Worm (Caenorhabditis elegans) whole organism, L4 larva: ENCODE results near the gene apl-1.

Experiments used
- F10B5.3 ChIP-seq: sonication (generic microtip); optimal IDR thresholded peaks from 2 replicates; lab custom pipeline; 2016; ENCODE audit warnings: mild to moderate bottlenecking, missing genetic modification characterization, missing compliant biosample characterization
- F26F4.8 ChIP-seq: fragments of 200-800 bp; sonication (Bioruptor generic); conservative IDR thresholded peaks from 2 replicates; pipeline ENCODE4 v1.3.6; 2022; ENCODE audit warnings: missing genetic modification characterization, missing compliant biosample characterization
- F37D6.2 ChIP-seq: sonication (generic microtip); optimal IDR thresholded peaks from 2 replicates; lab custom pipeline; 2016; ENCODE audit warnings: mild to moderate bottlenecking, missing genetic modification characterization, missing compliant biosample characterization
- Y48G9A.11 ChIP-seq: fragments of 200-800 bp; sonication (Bioruptor generic); IDR thresholded peaks from 2 replicates; pipeline ENCODE4 v1.3.6; 2022; ENCODE audit warnings: missing genetic modification reagents, missing genetic modification characterization, missing compliant biosample characterization
- Y75B8A.6 ChIP-seq: fragments of 200-800 bp; sonication (Bioruptor generic); IDR thresholded peaks from 2 replicates; pipeline ENCODE4 v1.3.6; 2022; ENCODE audit warnings: missing genetic modification reagents, missing genetic modification characterization, missing compliant biosample characterization
- ZK337.2 ChIP-seq: fragments of 200-800 bp; sonication (Bioruptor generic); IDR thresholded peaks from 2 replicates; pipeline ENCODE4 v1.3.6; 2022; ENCODE audit warnings: missing genetic modification reagents, missing genetic modification characterization, missing compliant biosample characterization
- arid-1 ChIP-seq: fragments of 200-800 bp; sonication (Bioruptor generic); conservative IDR thresholded peaks from 2 replicates; pipeline ENCODE4 v1.3.6; 2022; ENCODE audit warnings: missing genetic modification reagents, missing genetic modification characterization, missing compliant biosample characterization
- ceh-32 ChIP-seq: sonication (generic microtip); optimal IDR thresholded peaks from 2 replicates; lab custom pipeline; 2016; ENCODE audit warnings: mild to moderate bottlenecking, missing genetic modification characterization, missing compliant biosample characterization; ENCODE audit not compliant: poor library complexity
- ces-1 ChIP-seq: fragments of 150-350 bp; sonication (generic microtip); optimal IDR thresholded peaks from 4 replicates; lab custom pipeline; 2014; ENCODE audit warnings: missing biosample characterization, missing genetic modification reagents, missing genetic modification characterization
- ctbp-1 ChIP-seq: fragments of 200-800 bp; sonication (Bioruptor generic); IDR thresholded peaks from 2 replicates; pipeline ENCODE4 v1.3.6; 2022; ENCODE audit warnings: missing genetic modification reagents, missing genetic modification characterization, missing compliant biosample characterization
- daf-16 ChIP-seq, 3 experiments: sonication (generic microtip); optimal IDR thresholded peaks; 2 replicates each; lab custom pipeline; 2016 to 2017; ENCODE audit warnings: missing genetic modification characterization in 3 of 3, missing genetic modification reagents in 3 of 3, mild to moderate bottlenecking in 2 of 3, missing compliant biosample characterization in 2 of 3, missing biosample characterization in 1 of 3, moderate library complexity in 1 of 3
- dmd-8 ChIP-seq: fragments of 200-800 bp; sonication (Bioruptor generic); IDR thresholded peaks from 2 replicates; pipeline ENCODE4 v1.3.6; 2022; ENCODE audit warnings: missing genetic modification characterization, missing compliant biosample characterization
- dpl-1 ChIP-seq: fragments of 150-350 bp; optimal IDR thresholded peaks from 2 replicates; lab custom pipeline; 2014; ENCODE audit warnings: missing biosample characterization, missing genetic modification reagents, missing genetic modification characterization
- dve-1 ChIP-seq: sonication (generic microtip); optimal IDR thresholded peaks from 2 replicates; lab custom pipeline; 2017; ENCODE audit warnings: antibody characterized with exemption, mild to moderate bottlenecking, missing genetic modification characterization, missing compliant biosample characterization; ENCODE audit not compliant: insufficient read depth
- egl-27 ChIP-seq: sonication (generic microtip); optimal IDR thresholded peaks from 3 replicates; lab custom pipeline; 2017; ENCODE audit warnings: missing biosample characterization, missing genetic modification reagents, missing genetic modification characterization
- egl-43 ChIP-seq: fragments of 200-800 bp; sonication (Bioruptor generic); IDR thresholded peaks from 2 replicates; pipeline ENCODE4 v1.3.6; 2022; ENCODE audit warnings: missing genetic modification reagents, missing genetic modification characterization, missing compliant biosample characterization
- gei-8 ChIP-seq: fragments of 200-800 bp; sonication (Bioruptor generic); optimal IDR thresholded peaks from 2 replicates; lab custom pipeline; 2018; ENCODE audit warnings: mild to moderate bottlenecking, missing genetic modification characterization, missing compliant biosample characterization
- hlh-30 ChIP-seq: sonication (generic microtip); optimal IDR thresholded peaks from 2 replicates; lab custom pipeline; 2017; ENCODE audit warnings: antibody characterized with exemption, mild to moderate bottlenecking, missing genetic modification characterization, missing compliant biosample characterization; ENCODE audit not compliant: insufficient read depth
- lim-7 ChIP-seq: fragments of 200-800 bp; sonication (Bioruptor generic); IDR thresholded peaks from 2 replicates; pipeline ENCODE4 v1.3.6; 2022; ENCODE audit warnings: missing genetic modification characterization, missing compliant biosample characterization
- lin-1 ChIP-seq: fragments of 200-800 bp; sonication (Bioruptor generic); IDR thresholded peaks from 2 replicates; pipeline ENCODE4 v1.3.6; 2022; ENCODE audit warnings: missing genetic modification reagents, missing genetic modification characterization, missing compliant biosample characterization
- lin-15B ChIP-seq: fragments of 150-350 bp; sonication (generic microtip); optimal IDR thresholded peaks from 3 replicates; lab custom pipeline; 2014; ENCODE audit warnings: missing biosample characterization, missing genetic modification characterization
- lin-38 ChIP-seq: fragments of 200-800 bp; sonication (Bioruptor generic); IDR thresholded peaks from 2 replicates; pipeline ENCODE4 v1.3.6; 2022; ENCODE audit warnings: missing genetic modification reagents, missing genetic modification characterization, missing compliant biosample characterization
- lir-3 ChIP-seq: sonication (generic microtip); optimal IDR thresholded peaks from 2 replicates; lab custom pipeline; 2016; ENCODE audit warnings: mild to moderate bottlenecking, missing genetic modification characterization, missing compliant biosample characterization
- lsy-2 ChIP-seq, 2 experiments: fragments of 150-350 bp in 1 of 2; sonication (generic microtip) in 1 of 2; optimal IDR thresholded peaks; 2 replicates each; lab custom pipeline; 2014 to 2017; ENCODE audit warnings: missing biosample characterization in 2 of 2, missing genetic modification characterization in 2 of 2
- mep-1 ChIP-seq: fragments of 150-350 bp; sonication (generic microtip); optimal IDR thresholded peaks from 3 replicates; lab custom pipeline; 2014; ENCODE audit warnings: missing biosample characterization, missing genetic modification characterization
- nhr-10 ChIP-seq: fragments of 150-350 bp; optimal IDR thresholded peaks from 2 replicates; lab custom pipeline; 2014; ENCODE audit warnings: missing biosample characterization, missing genetic modification characterization
- nhr-11 ChIP-seq: fragments of 150-350 bp; optimal IDR thresholded peaks from 2 replicates; lab custom pipeline; 2014; ENCODE audit warnings: missing biosample characterization, missing genetic modification characterization
- nhr-111 ChIP-seq: fragments of 200-800 bp; sonication (Bioruptor generic); optimal IDR thresholded peaks from 2 replicates; lab custom pipeline; 2018; ENCODE audit warnings: mild to moderate bottlenecking, missing genetic modification characterization, missing compliant biosample characterization
- nhr-25 ChIP-seq: sonication (generic microtip); optimal IDR thresholded peaks from 2 replicates; lab custom pipeline; 2017; ENCODE audit warnings: missing genetic modification characterization, mild to moderate bottlenecking, missing compliant biosample characterization, antibody characterized with exemption, moderate library complexity, borderline replicate concordance; ENCODE audit not compliant: insufficient read depth
- nhr-41 ChIP-seq: fragments of 200-800 bp; sonication (Bioruptor generic); IDR thresholded peaks from 2 replicates; pipeline ENCODE4 v1.3.6; 2022; ENCODE audit warnings: missing genetic modification reagents, missing genetic modification characterization, missing compliant biosample characterization
- nhr-48 ChIP-seq: sonication (generic microtip); optimal IDR thresholded peaks from 2 replicates; lab custom pipeline; 2016; ENCODE audit warnings: mild to moderate bottlenecking, missing genetic modification characterization, missing compliant biosample characterization
- nhr-6 ChIP-seq: fragments of 150-350 bp; optimal IDR thresholded peaks from 2 replicates; lab custom pipeline; 2014; ENCODE audit warnings: missing biosample characterization, missing genetic modification characterization
- nhr-76 ChIP-seq: fragments of 150-350 bp; optimal IDR thresholded peaks from 2 replicates; lab custom pipeline; 2014; ENCODE audit warnings: missing biosample characterization, missing genetic modification characterization
- nhr-77 ChIP-seq: fragments of 150-350 bp; optimal IDR thresholded peaks from 2 replicates; lab custom pipeline; 2014; ENCODE audit warnings: missing biosample characterization, missing genetic modification characterization
- pqm-1 ChIP-seq: sonication (generic microtip); optimal IDR thresholded peaks from 2 replicates; lab custom pipeline; 2017; ENCODE audit warnings: missing biosample characterization, missing genetic modification characterization
- rbr-2 ChIP-seq: sonication (generic microtip); optimal IDR thresholded peaks from 2 replicates; lab custom pipeline; 2016; ENCODE audit warnings: missing genotype, missing genetic modification characterization, missing compliant biosample characterization
- sdz-12 ChIP-seq: fragments of 200-800 bp; sonication (Bioruptor generic); optimal IDR thresholded peaks from 2 replicates; lab custom pipeline; 2018; ENCODE audit warnings: mild to moderate bottlenecking, missing genetic modification characterization, missing compliant biosample characterization
- snpc-4 ChIP-seq: fragments of 150-350 bp; optimal IDR thresholded peaks from 2 replicates; lab custom pipeline; 2014; ENCODE audit warnings: missing biosample characterization, missing genetic modification characterization
- spr-1 ChIP-seq: sonication (generic microtip); optimal IDR thresholded peaks from 2 replicates; lab custom pipeline; 2016; ENCODE audit warnings: mild to moderate bottlenecking, missing genetic modification characterization, missing compliant biosample characterization
- spr-3 ChIP-seq: fragments of 200-800 bp; sonication (Bioruptor generic); optimal IDR thresholded peaks from 2 replicates; lab custom pipeline; 2018; ENCODE audit warnings: mild to moderate bottlenecking, missing genetic modification characterization, missing compliant biosample characterization
- tra-1 ChIP-seq: fragments of 200-800 bp; sonication (Bioruptor generic); IDR thresholded peaks from 2 replicates; pipeline ENCODE4 v1.3.6; 2022; ENCODE audit warnings: missing genetic modification reagents, missing genetic modification characterization, missing compliant biosample characterization
- unc-130 ChIP-seq: sonication (generic microtip); optimal IDR thresholded peaks from 2 replicates; lab custom pipeline; 2016; ENCODE audit warnings: missing genetic modification reagents, missing genetic modification characterization, missing compliant biosample characterization
- unc-62 ChIP-seq, 3 experiments: fragments of 150-350 bp in 1 of 3; sonication (generic microtip); optimal IDR thresholded peaks in 2 of 3; peaks in 1 of 3; 1 replicate in 1 of 3; 2 replicates in 2 of 3; lab custom pipeline; 2014 to 2017; ENCODE audit warnings: missing biosample characterization in 3 of 3, missing genetic modification characterization in 3 of 3, missing genetic modification reagents in 3 of 3, missing genotype in 1 of 3
- zag-1 ChIP-seq: fragments of 150-350 bp; optimal IDR thresholded peaks from 2 replicates; lab custom pipeline; 2014; ENCODE audit warnings: missing biosample characterization, missing genetic modification characterization

The apl-1 gene

DNA sequence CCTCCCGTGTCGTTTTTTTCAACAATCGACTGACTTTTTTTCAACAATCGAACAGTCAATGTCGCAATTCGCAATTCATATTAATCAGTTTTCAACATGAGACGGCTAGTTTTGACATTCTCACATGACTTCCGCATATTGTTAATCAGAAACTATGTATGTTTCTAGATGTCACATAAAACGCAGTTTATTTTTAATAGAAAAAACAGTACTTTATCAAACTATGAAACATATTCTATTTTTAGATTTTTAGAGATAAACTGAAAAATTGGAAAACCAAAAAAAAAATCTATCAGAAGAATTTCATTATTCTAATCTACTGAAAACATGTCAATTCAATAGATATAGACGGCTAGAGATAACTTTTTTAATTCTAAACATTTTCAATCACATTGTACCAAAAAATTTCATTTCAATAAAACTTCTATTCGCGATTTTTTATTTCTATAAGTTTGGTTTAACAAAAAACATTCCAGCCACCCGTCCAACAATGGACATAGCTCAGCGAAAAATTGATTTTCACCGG, 29.2 kb downstream of the apl-1 start, which contains the start of gene pnk-4 (continued):
- no peak for TF ChIP-seq pqm-1
- no peak for TF ChIP-seq egl-27
- no peak for TF ChIP-seq lim-7 (GFP tag; lab: Robert Waterston, UW)
- no peak for TF ChIP-seq unc-130
- no peak for TF ChIP-seq nhr-25 (tag; lab: Kevin White, UChicago)
- TF ChIP-seq dpl-1 (GFP tag; lab: Kevin White, UChicago): no peak
- TF ChIP-seq, all 104 proteins: peak for 4

DNA sequence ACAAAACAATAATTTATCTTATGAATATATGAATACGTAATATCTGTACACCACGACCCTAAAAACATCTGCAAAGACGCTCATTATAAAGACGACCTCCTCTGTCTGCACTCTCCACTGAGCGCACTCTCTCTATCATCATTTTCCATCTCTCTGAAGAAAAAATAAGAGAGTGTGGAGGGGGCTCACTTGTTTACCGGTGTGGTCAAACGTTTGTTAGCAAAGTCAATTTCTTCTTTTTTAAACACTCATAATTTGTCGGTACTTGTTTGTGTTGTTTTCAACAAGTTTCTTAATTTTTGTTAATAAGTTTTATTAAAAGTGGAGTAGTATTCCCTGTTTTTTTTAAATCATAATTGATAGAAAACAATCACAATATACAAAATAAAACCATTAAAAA, 30.5 kb downstream of the apl-1 start:
- TF ChIP-seq hlh-30 (tag; lab: Kevin White, UChicago) (peak; percentile 12), nhr-11 (tag; lab: Kevin White, UChicago) (no peak), lsy-2 (tag; optimal IDR thresholded peaks at IDR 0.05; lab: Kevin White, UChicago) (peak in 1 of 2 experiments; percentile 27), dmd-8 (GFP tag; lab: Robert Waterston, UW) (no peak), snpc-4 (tag; lab: Kevin White, UChicago) (no peak), daf-16 (GFP tag; optimal IDR thresholded peaks at IDR 0.05; lab: Kevin White, UChicago) (peak in 1 of 2 experiments; percentile 23), daf-16 (tag; optimal IDR thresholded peaks at IDR 0.05; lab: Kevin White, UChicago) (peak; percentile 94), unc-62 (GFP tag; optimal IDR thresholded peaks at IDR 0.05 in 1 of 2; lab: Kevin White, UChicago) (peak in 1 of 2 experiments; percentile 35), unc-62 (tag; optimal IDR thresholded peaks at IDR 0.05; lab: Kevin White, UChicago) (no peak), nhr-76 (no peak), nhr-6 (tag; lab: Kevin White, UChicago) (no peak), dve-1 (peak; percentile 28), mep-1 (tag; lab: Kevin White, UChicago) (peak; percentile 24)

DNA sequence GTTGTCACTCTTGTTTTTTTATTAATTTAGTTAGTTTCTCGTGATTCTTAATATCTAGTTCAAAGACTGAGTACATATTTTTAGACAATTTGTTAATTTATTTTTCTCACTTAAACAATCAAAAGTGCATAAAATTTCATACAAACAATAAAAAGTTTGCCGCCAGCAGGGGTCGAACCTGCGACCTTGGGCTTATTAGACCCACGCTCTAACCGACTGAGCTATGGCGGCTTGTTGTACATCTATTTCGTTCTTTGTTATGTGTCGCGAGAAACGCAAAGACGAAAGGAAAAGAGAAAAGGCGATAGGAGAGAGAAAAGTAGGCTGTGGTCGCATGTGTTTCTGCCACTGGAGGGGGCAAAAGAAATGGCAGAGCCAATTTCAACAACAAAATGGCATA, 31.2 kb downstream of the apl-1 start:
- TF ChIP-seq nhr-10 (tag; lab: Kevin White, UChicago) (no peak), tra-1 (GFP tag; lab: Robert Waterston, UW) (peak; percentile 92), lin-15B (tag; lab: Kevin White, UChicago) (no peak), ces-1 (GFP tag; lab: Kevin White, UChicago) (peak; percentile 39), zag-1 (no peak), dmd-8 (GFP tag; lab: Robert Waterston, UW) (peak; percentile 89), lir-3 (tag; lab: Kevin White, UChicago) (peak; percentile 75), pqm-1 (peak; percentile 10), F26F4.8 (peak; percentile 82; the same call in 1 of the 2 replicates), ceh-32 (tag; lab: Kevin White, UChicago) (peak; percentile 30), spr-1 (tag; lab: Kevin White, UChicago) (peak; percentile 82), nhr-11 (tag; lab: Kevin White, UChicago) (peak; percentile 59), ZK337.2 (GFP tag; lab: Robert Waterston, UW) (no peak), nhr-25 (tag; lab: Kevin White, UChicago) (peak; percentile 79), F10B5.3 (peak; percentile 63), egl-43 (GFP tag; lab: Robert Waterston, UW) (peak; percentile 98), spr-3 (GFP tag; lab: Kevin White, UChicago) (peak; percentile 72), Y75B8A.6 (peak; percentile 89; the same call in 1 of the 2 replicates), sdz-12 (GFP tag; lab: Kevin White, UChicago) (peak; percentile 74), nhr-6 (tag; lab: Kevin White, UChicago) (peak; percentile 64), rbr-2 (tag; lab: Kevin White, UChicago) (peak; percentile 93), Y48G9A.11 (GFP tag; lab: Robert Waterston, UW) (peak; percentile 84), nhr-111 (peak; percentile 91), nhr-48 (peak; percentile 87), ctbp-1 (peak; percentile 93), dve-1 (peak; percentile 87), arid-1 (GFP tag; lab: Robert Waterston, UW) (peak; percentile 84), snpc-4 (tag; lab: Kevin White, UChicago) (no peak), egl-27 (no peak), nhr-77 (tag; lab: Kevin White, UChicago) (peak; percentile 72), F37D6.2 (tag; lab: Kevin White, UChicago) (peak; percentile 78), lin-38 (GFP tag; lab: Robert Waterston, UW) (peak; percentile 81), nhr-41 (peak; percentile 64; the same call in 1 of the 2 replicates), lin-1 (GFP tag; lab: Robert Waterston, UW) (peak; percentile 88), gei-8 (GFP tag; lab: Kevin White, UChicago) (peak; percentile 86)
